Worm (Caenorhabditis elegans): ENCODE measurements around the gene R02E4.1.

R02E4.1 gene

DNA sequence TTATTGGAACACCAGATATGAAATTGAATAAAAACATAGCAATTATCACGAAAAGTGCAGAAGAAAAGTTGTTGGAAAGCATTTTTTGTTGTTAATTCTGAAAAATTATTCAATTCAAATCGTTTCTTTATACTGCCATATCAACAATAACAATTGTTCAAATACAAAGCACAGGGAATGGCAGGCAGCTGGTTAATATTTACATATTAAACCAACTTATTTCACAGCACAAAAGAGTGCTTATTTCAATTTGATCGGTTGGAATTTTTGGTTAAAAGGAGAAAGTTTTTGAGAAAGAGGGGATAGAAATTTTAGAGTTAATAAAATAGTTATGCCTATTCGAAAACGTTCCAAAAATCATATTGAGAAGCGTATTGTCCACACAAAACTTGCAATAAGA is 16.6 kb upstream of the R02E4.1 start, which contains the start of gene F09F9.3:
Gene F09F9.3, minus strand, starts transcription at position 101 of the 400 bp plus-strand sequence.
- TF ChIP-seq gei-8 (GFP tag; optimal IDR thresholded peaks at IDR 0.05) = no peak
- no peak for TF ChIP-seq unc-62 (GFP tag; optimal IDR thresholded peaks at IDR 0.05 in 1 of 2)
- no peak for TF ChIP-seq unc-62 (tag; optimal IDR thresholded peaks at IDR 0.05)
- TF ChIP-seq tag-97 (GFP tag; IDR thresholded peaks at IDR 0.05) = no peak
- no peak for TF ChIP-seq lin-39 (tag; optimal IDR thresholded peaks at IDR 0.05)
- no peak for TF ChIP-seq ces-1 (GFP tag; optimal IDR thresholded peaks at IDR 0.05)
- TF ChIP-seq jun-1 (tag; optimal IDR thresholded peaks at IDR 0.05) = no peak
- TF ChIP-seq aly-2 (tag; optimal IDR thresholded peaks at IDR 0.05) = no peak
- TF ChIP-seq vab-7 (GFP tag; IDR thresholded peaks at IDR 0.05) = no peak
- no peak for TF ChIP-seq nhr-48 (tag; optimal IDR thresholded peaks at IDR 0.05)
- no peak for TF ChIP-seq T26A8.4 (GFP tag; IDR thresholded peaks at IDR 0.05)
- TF ChIP-seq ZK337.2 (GFP tag; IDR thresholded peaks at IDR 0.05) = no peak
- no peak for TF ChIP-seq lim-7 (GFP tag; IDR thresholded peaks at IDR 0.05)
- no peak for TF ChIP-seq skn-1 (tag; optimal IDR thresholded peaks at IDR 0.05)
- TF ChIP-seq zag-1 (tag; optimal IDR thresholded peaks at IDR 0.05) = no peak
- no peak for TF ChIP-seq arid-1 (GFP tag; conservative IDR thresholded peaks at IDR 0.05)
- TF ChIP-seq php-3 (GFP tag; IDR thresholded peaks at IDR 0.05) = no peak
- TF ChIP-seq F44E2.7 (GFP tag; IDR thresholded peaks at IDR 0.05) = no peak
- no peak for TF ChIP-seq daf-8 (GFP tag; IDR thresholded peaks at IDR 0.05)
- no peak for TF ChIP-seq ceh-32 (tag; optimal IDR thresholded peaks at IDR 0.05; ENCODE audit: poor library complexity)
- TF ChIP-seq ceh-20 (GFP tag; IDR thresholded peaks at IDR 0.05) = no peak

DNA sequence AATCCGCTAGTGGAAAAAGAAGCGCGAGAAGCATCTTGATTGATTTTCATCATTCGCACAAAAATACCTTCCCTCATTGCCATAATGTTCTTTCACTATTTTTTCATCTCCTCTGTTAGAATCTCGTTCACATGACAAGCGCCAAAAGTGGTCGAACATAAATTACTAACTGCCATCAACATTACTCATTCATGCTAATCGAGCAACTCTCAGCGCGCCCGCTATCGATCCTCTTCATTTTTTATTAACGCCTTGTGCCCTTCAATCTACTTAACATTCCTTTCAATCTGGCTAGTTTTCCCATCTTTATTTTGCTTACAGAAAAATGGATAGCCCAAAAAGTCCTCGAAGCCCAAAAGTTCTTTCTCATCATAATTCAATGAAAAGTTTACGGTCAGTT is 13.3 kb upstream of the R02E4.1 start, which contains the start of gene F09F9.5:
Gene F09F9.5, plus strand, starts transcription at position 301 of the 400 bp plus-strand sequence.
- TF ChIP-seq sdz-12 (GFP tag; optimal IDR thresholded peaks at IDR 0.05) (no peak), nhr-10 (tag; optimal IDR thresholded peaks at IDR 0.05) (no peak), dmd-8 (GFP tag; IDR thresholded peaks at IDR 0.05) (no peak), nhr-237 (tag; optimal IDR thresholded peaks at IDR 0.05) (no peak)

DNA sequence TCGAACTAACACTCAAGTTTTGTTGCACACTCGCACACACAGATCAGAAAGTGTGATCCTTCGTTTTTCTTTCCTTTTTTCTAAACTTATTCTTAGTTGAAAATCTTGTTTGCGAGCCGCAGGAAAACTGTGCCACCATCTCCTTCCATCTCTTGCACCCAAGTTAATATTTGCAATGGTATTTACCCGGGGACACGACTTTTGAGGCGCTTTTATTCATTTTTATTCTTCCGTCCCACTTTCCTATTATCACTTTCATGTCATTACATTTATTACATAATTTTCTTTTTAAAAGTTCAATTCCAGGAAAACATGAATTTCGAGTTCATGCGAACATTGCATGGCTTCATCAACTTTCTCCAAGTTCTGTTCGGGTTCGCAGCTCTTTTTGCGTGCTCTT is 10.7 kb upstream of the R02E4.1 start, which contains the start of gene F09F9.1:
Gene F09F9.1, plus strand, starts transcription at position 301 of the 400 bp plus-strand sequence.
- no peak for TF ChIP-seq hlh-11 (tag; optimal IDR thresholded peaks at IDR 0.05)
- TF ChIP-seq dmd-6 (GFP tag; IDR thresholded peaks at IDR 0.05) = no peak
- TF ChIP-seq tag-97 (GFP tag; IDR thresholded peaks at IDR 0.05) = no peak
- TF ChIP-seq Y75B8A.6 (GFP tag; IDR thresholded peaks at IDR 0.05) = no peak
- TF ChIP-seq ceh-62 (tag; optimal IDR thresholded peaks at IDR 0.05) = no peak
- no peak for TF ChIP-seq saeg-2 (GFP tag; IDR thresholded peaks at IDR 0.05)
- TF ChIP-seq daf-16 (GFP tag; optimal IDR thresholded peaks at IDR 0.05) = no peak
- no peak for TF ChIP-seq daf-16 (tag; optimal IDR thresholded peaks at IDR 0.05)

DNA sequence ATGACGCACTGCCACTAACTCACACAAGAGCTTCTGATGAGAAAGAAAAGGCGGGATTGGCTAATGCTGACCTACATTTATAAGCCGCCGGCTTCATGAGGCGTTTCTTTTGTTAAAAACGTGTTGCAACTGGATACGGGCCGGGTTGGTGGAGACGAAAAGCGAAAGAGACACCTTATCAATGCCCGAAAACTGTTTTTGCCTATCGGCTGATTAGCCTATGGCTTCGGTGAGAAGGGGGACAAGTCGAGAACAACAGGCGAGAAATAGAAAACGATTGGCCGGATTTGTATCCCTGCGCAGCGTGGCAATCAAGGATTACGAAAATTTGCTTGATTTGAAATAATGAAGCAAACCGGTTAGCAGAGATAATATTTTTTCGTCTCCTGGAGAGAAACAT is 7.1 kb upstream of the R02E4.1 start, which contains the start of gene F09F9.2:
Gene F09F9.2, minus strand, starts transcription at position 25 of the 400 bp plus-strand sequence.
- peak; percentile 37 for TF ChIP-seq mxl-3 (GFP tag; optimal IDR thresholded peaks at IDR 0.05)
- peak; percentile 33 for TF ChIP-seq hlh-11 (tag; optimal IDR thresholded peaks at IDR 0.05)
- TF ChIP-seq skn-1 (tag; optimal IDR thresholded peaks at IDR 0.05) = no peak
- no peak for TF ChIP-seq daf-12 (tag; optimal IDR thresholded peaks at IDR 0.05)
- TF ChIP-seq lim-7 (GFP tag; IDR thresholded peaks at IDR 0.05) = no peak

DNA sequence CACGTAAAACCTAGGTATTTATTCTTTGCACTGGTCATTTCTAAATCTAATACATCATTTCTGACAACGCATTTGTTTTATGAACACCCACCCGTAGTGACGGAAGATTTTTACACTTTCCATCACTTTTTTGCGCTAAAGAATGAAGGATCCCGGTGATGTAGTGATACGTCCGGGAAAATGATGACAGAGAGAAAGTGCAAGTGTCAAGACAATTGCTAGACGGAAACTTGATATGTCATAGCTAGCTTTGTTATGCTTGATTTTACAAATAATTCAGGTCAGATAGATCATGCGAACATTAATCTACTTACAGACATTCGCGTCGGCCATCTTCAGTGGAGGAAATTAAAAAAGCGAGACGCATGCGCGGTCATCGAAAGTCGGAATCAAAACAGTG is 5.6 kb upstream of the R02E4.1 start:
- TF ChIP-seq mxl-2 (GFP tag; conservative IDR thresholded peaks at IDR 0.05) (no peak), pha-4 (GFP tag; IDR thresholded peaks at IDR 0.05) (no peak), pha-4 (tag; optimal IDR thresholded peaks at IDR 0.05) (no peak), hlh-11 (tag; optimal IDR thresholded peaks at IDR 0.05) (peak; percentile 31), F26F4.8 (GFP tag; conservative IDR thresholded peaks at IDR 0.05) (no peak), lin-15B (tag; optimal IDR thresholded peaks at IDR 0.05) (no peak), F44E2.7 (GFP tag; IDR thresholded peaks at IDR 0.05) (no peak), nhr-76 (tag; optimal IDR thresholded peaks at IDR 0.05) (no peak), nhr-28 (tag; optimal IDR thresholded peaks at IDR 0.05) (peak; percentile 15), lin-38 (GFP tag; IDR thresholded peaks at IDR 0.05) (no peak), unc-62 (GFP tag; optimal IDR thresholded peaks at IDR 0.05 in 1 of 2) (peak in 1 of 2 experiments; percentile 72), unc-62 (tag; optimal IDR thresholded peaks at IDR 0.05) (no peak), daf-19 (GFP tag; conservative IDR thresholded peaks at IDR 0.05) (no peak), aha-1 (tag) (peak; percentile 57), hif-1 (tag; optimal IDR thresholded peaks at IDR 0.05) (no peak), mep-1 (tag; optimal IDR thresholded peaks at IDR 0.05) (no peak), hlh-30 (tag; optimal IDR thresholded peaks at IDR 0.05; ENCODE audit: insufficient read depth) (peak; percentile 5)
